Worm (Caenorhabditis elegans): ENCODE results near the gene T14G8.4.

Gene T14G8.4

DNA sequence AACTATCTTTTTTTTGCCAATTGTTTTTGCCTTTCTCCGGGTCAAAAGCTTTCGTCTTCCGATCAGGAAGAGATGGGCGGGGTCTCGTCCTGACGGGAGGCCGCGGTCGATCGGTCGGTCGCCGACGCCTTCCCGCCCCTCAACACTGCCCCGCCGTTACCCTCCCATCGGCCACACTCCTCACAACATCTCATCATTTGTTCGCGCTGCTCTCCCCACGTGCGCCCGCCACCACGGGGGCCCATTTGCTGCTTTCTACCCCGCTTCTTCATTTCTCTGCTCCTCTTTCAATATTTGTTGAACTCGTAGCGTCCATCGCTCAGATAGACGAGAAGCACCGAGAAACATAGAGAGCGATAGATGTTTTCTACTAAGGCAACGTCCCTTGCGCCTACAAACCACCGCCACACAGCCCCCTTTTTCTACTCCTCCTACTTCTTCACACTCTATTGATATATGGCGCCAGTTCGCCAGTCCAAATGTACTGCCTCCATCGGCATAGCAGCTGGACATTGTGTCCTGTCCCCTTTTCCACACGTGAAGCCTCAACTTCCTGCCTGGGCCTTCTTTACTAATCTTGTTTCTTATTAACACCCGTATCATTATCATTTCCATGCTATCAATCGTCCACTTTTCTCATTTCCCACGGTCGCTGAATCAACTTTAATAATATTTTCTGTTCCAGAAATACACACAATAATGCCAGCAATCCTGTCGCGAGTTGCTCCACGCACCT lies 13.3 kb upstream of the T14G8.4 start, which contains the start of gene bcat-1:
Gene bcat-1, plus strand, starts transcription at position 686 of the 736 bp plus-strand sequence.
- TF ChIP-seq dao-5 (tag; optimal IDR thresholded peaks at IDR 0.05): no peak
- TF ChIP-seq him-1 (tag; optimal IDR thresholded peaks at IDR 0.05): peak; percentile 16

DNA sequence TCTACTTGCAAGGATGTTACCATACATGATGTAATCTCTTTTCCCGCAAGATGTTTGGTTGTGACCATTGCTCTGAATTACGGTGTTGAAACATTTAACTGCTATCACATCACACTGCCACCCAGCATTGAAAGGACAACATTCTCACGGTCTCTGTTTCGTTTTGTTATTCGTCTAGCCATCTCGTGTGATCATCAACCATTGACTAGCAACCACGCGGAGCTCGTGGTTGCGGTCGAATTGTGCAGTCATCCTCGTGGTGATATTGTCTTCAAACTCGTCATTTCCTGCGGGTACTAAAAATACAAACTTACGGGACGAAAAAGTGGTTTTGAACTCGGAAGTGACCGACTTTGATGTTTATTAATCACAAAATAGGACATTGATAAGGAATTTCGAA lies 12.0 kb upstream of the T14G8.4 start:
- no peak for TF ChIP-seq W03F9.2 (tag; optimal IDR thresholded peaks at IDR 0.05)
- TF ChIP-seq dao-5 (tag; optimal IDR thresholded peaks at IDR 0.05): no peak
- no peak for TF ChIP-seq him-1 (tag; optimal IDR thresholded peaks at IDR 0.05)

DNA sequence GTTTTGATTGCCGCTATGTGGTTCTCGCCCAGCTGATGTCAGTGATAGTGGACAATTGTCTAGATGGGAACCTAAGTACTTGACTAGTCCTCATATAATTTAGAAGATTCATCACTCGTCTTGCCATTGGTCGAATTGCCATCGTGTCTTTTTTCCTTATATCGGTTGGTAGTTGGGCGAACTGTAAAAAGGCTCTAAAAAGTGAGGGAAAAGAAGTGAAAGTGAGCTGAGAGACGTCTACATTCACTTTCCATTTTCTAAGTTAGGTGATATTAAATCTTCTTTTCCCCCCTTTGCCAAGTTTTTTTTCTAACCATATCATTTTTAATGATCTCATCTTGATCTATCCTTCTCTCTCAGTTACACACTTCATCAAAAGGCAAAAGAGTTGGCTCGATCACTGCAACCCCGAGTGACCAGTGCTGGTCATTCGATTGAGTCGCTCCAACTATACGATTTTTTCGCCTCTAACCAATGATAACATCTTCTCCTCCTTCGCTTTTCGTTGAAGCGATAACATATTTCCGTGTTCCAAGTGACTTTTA lies 11.2 kb upstream of the T14G8.4 start:
- no peak for TF ChIP-seq him-1 (tag; optimal IDR thresholded peaks at IDR 0.05)
- no peak for TF ChIP-seq dao-5 (tag; optimal IDR thresholded peaks at IDR 0.05)
- TF ChIP-seq W03F9.2 (tag; optimal IDR thresholded peaks at IDR 0.05): no peak

DNA sequence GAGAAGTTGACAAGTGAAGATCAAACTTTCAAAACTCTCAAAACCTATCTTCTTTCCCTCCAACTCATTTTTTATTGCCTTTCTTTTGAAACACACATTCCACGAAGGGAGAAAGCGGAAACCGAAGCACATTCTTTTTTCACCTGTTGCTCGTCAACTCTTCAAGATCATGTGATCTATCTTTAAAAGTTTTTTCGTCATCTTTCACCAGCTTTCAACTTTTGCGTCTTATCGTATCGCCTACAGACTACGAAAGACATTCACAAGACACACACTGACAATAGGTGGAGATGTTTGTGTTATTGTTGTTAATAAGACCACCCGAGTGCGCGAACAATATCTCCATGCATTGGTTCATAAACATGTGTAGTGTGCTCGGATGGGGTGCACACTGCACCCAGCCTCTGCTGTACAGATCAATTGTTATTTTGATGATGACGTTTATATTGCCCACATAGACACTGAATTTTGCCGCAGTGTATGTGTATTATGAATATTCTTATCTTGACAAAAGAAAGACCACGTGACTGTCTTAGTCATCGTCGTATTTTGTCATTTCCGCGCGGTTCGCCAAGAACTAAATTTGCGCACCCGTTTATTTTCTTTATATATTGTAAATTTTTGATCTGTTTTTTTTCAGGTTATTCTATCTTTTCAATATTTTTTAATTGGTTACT lies 10.1 kb upstream of the T14G8.4 start:
- TF ChIP-seq W03F9.2 (tag; optimal IDR thresholded peaks at IDR 0.05) (no peak), dao-5 (tag; optimal IDR thresholded peaks at IDR 0.05) (no peak), him-1 (tag; optimal IDR thresholded peaks at IDR 0.05) (no peak)

DNA sequence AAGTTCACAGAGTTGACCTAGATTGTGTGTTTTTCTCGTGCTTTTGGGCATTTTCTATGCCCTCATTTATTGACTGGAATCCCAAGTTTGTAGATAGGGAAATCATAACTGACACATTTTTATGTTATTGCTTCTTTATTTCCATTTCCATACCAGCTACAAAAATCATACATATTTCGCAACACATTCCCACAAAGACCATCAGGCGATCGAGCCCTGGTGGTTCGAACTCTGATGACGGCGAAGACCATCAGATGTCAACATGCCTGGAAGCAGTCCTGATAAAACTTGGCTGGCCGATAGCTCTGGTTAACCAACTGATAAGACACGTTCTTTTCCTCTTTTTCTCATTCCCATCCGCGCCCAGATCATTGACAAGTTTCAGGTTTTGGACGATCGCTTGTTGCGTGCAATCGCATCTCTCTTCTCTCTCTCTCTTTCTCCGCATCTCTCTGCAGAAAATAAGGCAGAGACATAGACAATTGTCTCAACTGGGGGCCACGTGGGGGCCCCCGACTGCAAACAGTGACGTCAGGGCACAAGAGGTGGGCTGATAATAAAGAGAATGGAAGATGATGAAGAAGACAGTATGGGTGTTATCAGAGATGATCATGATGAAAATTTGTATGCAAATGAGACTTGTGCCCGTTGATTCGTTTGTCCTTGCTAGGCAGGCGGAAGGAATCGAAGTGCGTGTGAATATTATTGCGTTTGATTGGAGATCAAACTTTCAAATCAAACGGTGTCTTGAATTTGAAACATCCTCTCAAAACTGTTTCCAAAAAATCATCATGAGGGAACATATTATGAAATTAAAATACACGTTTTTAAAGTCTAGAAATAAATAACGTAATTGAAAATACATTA lies 8.6 kb upstream of the T14G8.4 start:
- TF ChIP-seq dao-5 (tag; optimal IDR thresholded peaks at IDR 0.05) (peak; percentile 48), him-1 (tag; optimal IDR thresholded peaks at IDR 0.05) (no peak)

DNA sequence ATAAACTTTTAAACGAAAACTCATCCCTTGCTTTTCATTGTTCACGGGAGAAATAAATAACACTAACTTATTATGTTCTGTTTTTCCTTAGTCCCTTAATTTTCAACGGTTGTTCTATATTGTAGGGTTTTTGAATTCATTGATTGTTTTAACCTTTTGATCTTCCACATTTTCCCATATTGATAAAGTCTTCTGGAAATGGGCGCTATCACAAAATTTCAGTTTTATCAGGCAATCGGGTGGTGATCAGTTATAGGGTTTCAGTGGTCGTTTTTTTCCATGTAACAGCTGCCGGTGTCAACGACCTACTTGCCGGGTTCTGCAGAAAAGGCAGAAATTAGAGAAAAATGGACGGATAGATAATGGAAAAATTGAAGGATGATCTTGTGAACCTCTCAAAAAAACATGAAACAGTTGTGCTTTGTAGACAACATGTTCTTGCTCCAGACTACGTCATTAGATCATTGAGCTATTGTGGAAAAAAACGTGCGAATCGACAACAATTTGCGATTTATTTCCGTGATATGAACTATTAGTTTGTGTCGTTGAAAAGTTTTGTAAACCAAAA lies 6.2 kb upstream of the T14G8.4 start:
- no peak for TF ChIP-seq dao-5 (tag; optimal IDR thresholded peaks at IDR 0.05)
- TF ChIP-seq him-1 (tag; optimal IDR thresholded peaks at IDR 0.05): no peak
- TF ChIP-seq W03F9.2 (tag; optimal IDR thresholded peaks at IDR 0.05): no peak

DNA sequence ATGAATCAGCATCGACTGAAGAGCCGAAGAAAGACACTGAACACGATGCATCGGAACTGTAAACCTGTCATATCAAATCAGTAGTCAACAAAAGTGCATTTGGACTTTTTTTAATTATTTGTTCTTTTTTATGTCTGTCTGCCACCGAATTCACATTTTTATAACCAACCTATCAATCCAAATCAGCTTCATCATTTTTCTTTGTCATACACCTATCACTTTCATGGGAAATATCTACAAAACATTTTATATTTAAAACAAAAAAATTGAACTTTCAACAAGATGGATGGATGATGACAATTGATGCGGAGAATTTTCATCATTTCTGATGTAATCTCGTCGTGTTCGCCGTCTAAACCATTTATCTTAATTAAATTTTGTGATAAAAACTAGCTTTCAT lies 5.7 kb upstream of the T14G8.4 start:
- TF ChIP-seq dao-5 (tag; optimal IDR thresholded peaks at IDR 0.05) (no peak), him-1 (tag; optimal IDR thresholded peaks at IDR 0.05) (no peak), W03F9.2 (tag; optimal IDR thresholded peaks at IDR 0.05) (no peak)

DNA sequence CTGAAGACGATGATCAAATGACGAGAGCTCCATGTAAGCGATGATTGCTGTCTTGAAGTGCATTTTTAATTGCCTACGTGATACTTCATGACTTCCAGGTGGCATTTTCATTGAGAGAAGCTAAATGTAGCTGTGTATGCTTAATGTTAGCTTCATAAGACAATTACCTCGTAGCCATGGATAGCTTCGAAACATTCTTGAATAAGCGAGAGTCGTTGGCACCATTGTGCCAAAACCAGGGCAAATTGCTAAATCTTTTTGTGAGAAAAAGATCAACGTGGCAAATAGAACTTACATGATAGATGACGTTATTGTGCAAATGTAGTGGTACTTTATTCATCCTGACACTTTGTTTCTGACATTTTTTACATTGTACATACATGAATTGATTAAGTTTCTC lies 434 bp downstream of the T14G8.4 start:
- TF ChIP-seq him-1 (tag; optimal IDR thresholded peaks at IDR 0.05): no peak
- TF ChIP-seq dao-5 (tag; optimal IDR thresholded peaks at IDR 0.05): no peak
- TF ChIP-seq W03F9.2 (tag; optimal IDR thresholded peaks at IDR 0.05): no peak

DNA sequence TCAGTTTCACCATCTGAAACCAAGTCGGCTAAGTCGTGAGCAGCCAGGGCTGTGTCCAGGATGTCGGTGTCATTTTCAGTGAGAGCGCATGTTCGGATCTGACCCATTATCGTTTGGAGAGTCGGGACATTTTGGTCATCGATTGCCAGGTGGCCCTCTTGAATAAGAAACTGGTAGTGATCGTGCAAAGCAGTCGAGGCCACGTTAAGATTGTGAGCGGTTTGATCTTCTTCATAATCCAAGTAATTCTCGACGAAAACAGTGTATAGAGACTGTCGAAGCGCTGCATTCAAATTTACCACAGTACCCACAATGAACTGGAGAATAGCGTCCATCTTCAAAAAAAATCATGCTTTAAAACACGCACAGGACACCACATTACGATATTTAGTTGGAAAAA lies 1.2 kb downstream of the T14G8.4 start, which contains the start of gene T14G8.6:
Gene T14G8.6, minus strand, starts transcription at position 338 of the 400 bp plus-strand sequence.
- no peak for TF ChIP-seq dao-5 (tag; optimal IDR thresholded peaks at IDR 0.05)
- TF ChIP-seq W03F9.2 (tag; optimal IDR thresholded peaks at IDR 0.05): no peak
- no peak for TF ChIP-seq him-1 (tag; optimal IDR thresholded peaks at IDR 0.05)

DNA sequence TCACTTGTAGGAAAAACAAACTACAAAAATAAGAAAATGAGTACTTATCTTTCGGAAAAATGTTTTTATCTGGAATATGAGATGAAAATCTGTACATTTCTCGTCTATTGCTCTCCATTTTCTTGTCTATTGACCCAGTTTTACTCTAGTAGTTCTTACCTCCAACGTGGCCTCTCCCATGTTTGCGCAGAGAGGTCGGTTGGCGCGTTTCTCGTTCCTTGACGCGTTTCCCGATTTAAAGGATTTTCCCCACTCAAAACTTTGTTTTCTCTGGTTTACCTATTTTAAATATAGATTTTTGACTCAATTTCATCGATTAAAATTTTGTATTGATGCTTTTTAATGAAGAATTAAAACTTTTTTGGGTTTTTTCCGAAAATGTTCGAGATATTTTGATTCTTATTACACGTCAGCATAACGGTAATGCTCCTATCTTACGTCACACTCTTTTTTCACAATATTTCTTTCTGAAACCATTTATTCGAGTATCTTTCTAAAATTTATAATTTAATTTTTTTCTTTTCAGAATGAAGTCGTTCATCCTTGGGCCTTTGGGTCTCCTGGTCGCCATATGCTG lies 2.9 kb downstream of the T14G8.4 start, which contains the start of gene T14G8.3:
Gene T14G8.3, plus strand, starts transcription at position 527 of the 577 bp plus-strand sequence.
- TF ChIP-seq him-1 (tag; optimal IDR thresholded peaks at IDR 0.05) (no peak), dao-5 (tag; optimal IDR thresholded peaks at IDR 0.05) (no peak), W03F9.2 (tag; optimal IDR thresholded peaks at IDR 0.05) (peak; percentile 78)

DNA sequence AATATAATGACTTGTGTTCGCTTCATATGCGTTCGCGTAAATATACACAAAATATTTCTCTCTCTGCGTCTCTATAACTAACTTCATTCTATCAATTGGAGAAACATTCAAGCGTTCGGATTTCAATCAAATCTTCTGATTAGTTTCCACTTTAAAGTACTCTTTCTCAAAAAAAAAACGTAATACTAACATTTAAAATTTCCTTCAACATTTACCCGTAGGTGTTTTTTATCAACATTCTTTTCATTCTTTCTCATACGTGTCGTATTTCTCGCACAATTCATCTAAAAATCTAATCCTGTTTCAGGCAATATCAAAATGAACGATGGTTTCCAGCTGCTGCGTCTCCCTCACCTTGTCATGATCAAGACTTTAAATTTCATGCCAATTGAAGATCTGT lies 6.0 kb downstream of the T14G8.4 start, which contains the start of gene T14G8.2:
Gene T14G8.2, plus strand, starts transcription at position 301 of the 400 bp plus-strand sequence.
- no peak for TF ChIP-seq W03F9.2 (tag; optimal IDR thresholded peaks at IDR 0.05)
- no peak for TF ChIP-seq dao-5 (tag; optimal IDR thresholded peaks at IDR 0.05)
- TF ChIP-seq him-1 (tag; optimal IDR thresholded peaks at IDR 0.05): no peak

DNA sequence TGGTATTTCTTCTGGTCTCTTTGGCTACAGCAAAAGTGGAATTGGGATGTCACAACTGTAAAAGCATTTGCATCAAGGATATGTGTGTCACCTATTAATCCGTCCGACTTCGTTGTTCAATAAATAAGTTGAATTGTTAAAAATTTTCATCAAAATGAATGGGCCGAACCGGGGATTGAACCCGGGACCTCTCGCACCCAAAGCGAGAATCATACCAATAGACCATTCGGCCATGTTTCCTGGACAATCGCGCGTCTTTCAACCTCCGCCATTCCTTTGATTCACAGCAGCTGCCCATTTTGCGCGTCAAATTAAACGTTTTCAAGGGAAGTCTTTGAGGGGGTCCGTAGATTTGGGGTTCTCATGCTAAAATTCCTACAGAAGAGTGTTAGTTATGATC lies 9.0 kb downstream of the T14G8.4 start:
- TF ChIP-seq W03F9.2 (tag; optimal IDR thresholded peaks at IDR 0.05) (no peak), him-1 (tag; optimal IDR thresholded peaks at IDR 0.05) (no peak), dao-5 (tag; optimal IDR thresholded peaks at IDR 0.05) (no peak)

DNA sequence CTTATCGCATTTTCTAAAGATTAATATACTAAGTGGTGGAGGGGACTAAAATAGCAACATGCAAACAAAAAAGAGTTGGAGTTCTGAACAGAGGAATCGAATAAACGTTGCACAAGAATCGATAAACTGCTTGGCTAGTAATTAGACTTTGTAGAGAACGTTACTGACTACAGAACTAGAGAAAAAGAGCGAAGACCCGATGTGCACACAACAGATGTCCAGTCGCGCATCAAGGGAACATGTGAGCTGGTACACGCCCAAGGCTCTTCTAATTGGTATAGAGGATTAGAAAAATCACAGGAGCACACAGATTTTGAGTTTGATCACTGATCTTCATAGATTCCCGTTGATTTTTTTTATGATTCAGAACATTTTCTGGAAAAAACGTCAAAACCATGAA lies 9.6 kb downstream of the T14G8.4 start:
- TF ChIP-seq W03F9.2 (tag; optimal IDR thresholded peaks at IDR 0.05) (no peak), him-1 (tag; optimal IDR thresholded peaks at IDR 0.05) (no peak), dao-5 (tag; optimal IDR thresholded peaks at IDR 0.05) (no peak)
